Fruit fly (Drosophila melanogaster) whole organism, prepupa: ENCODE measurements around the gene Acbp2.

Experiments
- Blimp-1 ChIP-seq: fragments of 200-800 bp; sonication (Bioruptor generic); optimal IDR thresholded peaks from 3 replicates; lab custom pipeline; 2017; ENCODE audit warnings: missing biosample characterization, missing genetic modification characterization, mild to moderate bottlenecking, moderate library complexity, missing genetic modification reagents
- CG10669 ChIP-seq: fragments of 200-800 bp; sonication (Bioruptor generic); optimal IDR thresholded peaks from 3 replicates; lab custom pipeline; 2018; ENCODE audit warnings: missing biosample characterization, mild to moderate bottlenecking, missing genetic modification characterization, moderate library complexity
- CG11762 ChIP-seq: fragments of 200-800 bp; sonication (Bioruptor generic); optimal IDR thresholded peaks from 3 replicates; lab custom pipeline; 2016; ENCODE audit warnings: missing biosample characterization, missing genetic modification characterization; ENCODE audit not compliant: insufficient read depth
- CG11902 ChIP-seq: fragments of 200-800 bp; sonication (Bioruptor generic); optimal IDR thresholded peaks from 3 replicates; lab custom pipeline; 2016; ENCODE audit warnings: missing biosample characterization, missing genetic modification characterization
- CG15336 ChIP-seq: fragments of 200-800 bp; sonication (Bioruptor generic); IDR thresholded peaks from 2 replicates; pipeline ENCODE4 v1.3.6; 2022; ENCODE audit warnings: missing biosample characterization, missing genetic modification characterization
- CG1621 ChIP-seq: fragments of 200-800 bp; sonication (Bioruptor generic); optimal IDR thresholded peaks from 3 replicates; lab custom pipeline; 2018; ENCODE audit warnings: missing biosample characterization, mild to moderate bottlenecking, missing genetic modification characterization
- CG16779 ChIP-seq: fragments of 200-800 bp; sonication (Bioruptor generic); optimal IDR thresholded peaks from 3 replicates; lab custom pipeline; 2017; ENCODE audit warnings: missing biosample characterization, mild to moderate bottlenecking, missing genetic modification characterization
- CG3032 ChIP-seq: fragments of 200-800 bp; optimal IDR thresholded peaks from 2 replicates; lab custom pipeline; 2019; ENCODE audit warnings: missing biosample characterization, mild to moderate bottlenecking, missing genetic modification characterization, moderate library complexity
- CG31627 ChIP-seq: fragments of 200-800 bp; sonication (Bioruptor generic); optimal IDR thresholded peaks from 3 replicates; lab custom pipeline; 2016; ENCODE audit warnings: missing biosample characterization, missing genetic modification characterization
- CG32006 ChIP-seq: fragments of 200-800 bp; sonication (Bioruptor generic); optimal IDR thresholded peaks from 3 replicates; lab custom pipeline; 2017; ENCODE audit warnings: missing biosample characterization, mild to moderate bottlenecking, missing genetic modification characterization
- CG34406 ChIP-seq: fragments of 200-800 bp; sonication (Bioruptor generic); optimal IDR thresholded peaks from 3 replicates; lab custom pipeline; 2016; ENCODE audit warnings: missing biosample characterization, missing genetic modification characterization
- CG3919 ChIP-seq: fragments of 200-800 bp; sonication (Bioruptor generic); optimal IDR thresholded peaks from 3 replicates; lab custom pipeline; 2016; ENCODE audit warnings: missing biosample characterization, missing genetic modification characterization
- CG4318 ChIP-seq: fragments of 200-800 bp; sonication (Bioruptor generic); optimal IDR thresholded peaks from 3 replicates; lab custom pipeline; 2017; ENCODE audit warnings: missing biosample characterization, mild to moderate bottlenecking, missing genetic modification characterization
- CG6163 ChIP-seq: fragments of 200-800 bp; sonication (Bioruptor generic); IDR thresholded peaks from 3 replicates; pipeline ENCODE4 v1.3.6; 2022; ENCODE audit warnings: missing biosample characterization, missing genetic modification characterization
- CG6276 ChIP-seq: fragments of 200-800 bp; sonication (Bioruptor generic); optimal IDR thresholded peaks from 2 replicates; lab custom pipeline; 2017; ENCODE audit warnings: missing biosample characterization, mild to moderate bottlenecking, missing genetic modification characterization
- CG6792 ChIP-seq: fragments of 200-800 bp; sonication (Bioruptor generic); optimal IDR thresholded peaks from 3 replicates; lab custom pipeline; 2016; ENCODE audit warnings: missing biosample characterization, missing genetic modification characterization
- CG6808 ChIP-seq: fragments of 200-800 bp; sonication (Bioruptor generic); optimal IDR thresholded peaks from 3 replicates; lab custom pipeline; 2017; ENCODE audit warnings: missing biosample characterization, missing genetic modification characterization, mild to moderate bottlenecking, moderate library complexity, missing genetic modification reagents
- CG6854 ChIP-seq: fragments of 200-800 bp; sonication (Bioruptor generic); optimal IDR thresholded peaks from 2 replicates; lab custom pipeline; 2017; ENCODE audit warnings: missing biosample characterization, mild to moderate bottlenecking, missing genetic modification characterization
- CG8119 ChIP-seq: fragments of 200-800 bp; sonication (Bioruptor generic); IDR thresholded peaks from 3 replicates; pipeline ENCODE4 v1.3.6; 2022; ENCODE audit warnings: missing biosample characterization, missing genetic modification characterization
- CG8632 ChIP-seq: fragments of 200-800 bp; sonication (Bioruptor generic); optimal IDR thresholded peaks from 3 replicates; lab custom pipeline; 2016; ENCODE audit warnings: missing biosample characterization, missing genetic modification characterization
- CG9139 ChIP-seq: fragments of 200-800 bp; sonication (Bioruptor generic); optimal IDR thresholded peaks from 3 replicates; lab custom pipeline; 2017; ENCODE audit warnings: missing biosample characterization, mild to moderate bottlenecking, missing genetic modification characterization
- Eip75B ChIP-seq: fragments of 200-800 bp; sonication (Bioruptor generic); optimal IDR thresholded peaks from 3 replicates; lab custom pipeline; 2016; ENCODE audit warnings: missing biosample characterization, missing genetic modification characterization
- Gug ChIP-seq: fragments of 200-800 bp; sonication (Bioruptor generic); IDR thresholded peaks from 2 replicates; pipeline ENCODE4 v1.3.6; 2022; ENCODE audit warnings: missing biosample characterization, missing genetic modification characterization
- Hr38 ChIP-seq: sonication (Bioruptor generic); optimal IDR thresholded peaks from 2 replicates; lab custom pipeline; 2016; ENCODE audit warnings: missing biosample characterization, missing genetic modification characterization
- Hr39 ChIP-seq: fragments of 200-800 bp; sonication (Bioruptor generic); optimal IDR thresholded peaks from 2 replicates; lab custom pipeline; 2016; ENCODE audit warnings: missing biosample characterization, missing genetic modification characterization
- Hr4 ChIP-seq: fragments of 200-800 bp; sonication (Bioruptor generic); optimal IDR thresholded peaks from 3 replicates; lab custom pipeline; 2016; ENCODE audit warnings: missing biosample characterization, missing genetic modification characterization
- Lpt ChIP-seq: fragments of 200-800 bp; sonication (Bioruptor generic); optimal IDR thresholded peaks from 3 replicates; lab custom pipeline; 2016; ENCODE audit warnings: missing biosample characterization, missing genetic modification characterization
- Met ChIP-seq: fragments of 200-800 bp; sonication (Bioruptor generic); optimal IDR thresholded peaks from 3 replicates; lab custom pipeline; 2016; ENCODE audit warnings: missing biosample characterization, missing genetic modification characterization
- OdsH ChIP-seq: fragments of 200-800 bp; sonication (Bioruptor generic); optimal IDR thresholded peaks from 3 replicates; lab custom pipeline; 2016; ENCODE audit warnings: missing biosample characterization, missing genetic modification characterization
- Sox102F ChIP-seq: fragments of 200-800 bp; sonication (Bioruptor generic); optimal IDR thresholded peaks from 2 replicates; lab custom pipeline; 2016; ENCODE audit warnings: missing biosample characterization, mild to moderate bottlenecking, missing genetic modification characterization
- Sox14 ChIP-seq: fragments of 200-800 bp; sonication (Bioruptor generic); optimal IDR thresholded peaks from 3 replicates; lab custom pipeline; 2016; ENCODE audit warnings: missing biosample characterization, missing genetic modification characterization
- Sox15 ChIP-seq: fragments of 200-800 bp; sonication (Bioruptor generic); optimal IDR thresholded peaks from 3 replicates; lab custom pipeline; 2016; ENCODE audit warnings: missing biosample characterization, missing genetic modification characterization
- achi ChIP-seq: fragments of 200-800 bp; sonication (Bioruptor generic); optimal IDR thresholded peaks from 3 replicates; lab custom pipeline; 2016; ENCODE audit warnings: missing biosample characterization, missing genetic modification characterization
- acj6 ChIP-seq: fragments of 200-800 bp; sonication (Bioruptor generic); optimal IDR thresholded peaks from 3 replicates; lab custom pipeline; 2016; ENCODE audit warnings: missing biosample characterization, missing genetic modification characterization
- cyc ChIP-seq: fragments of 200-800 bp; sonication (Bioruptor generic); optimal IDR thresholded peaks from 3 replicates; lab custom pipeline; 2016; ENCODE audit warnings: missing biosample characterization, missing genetic modification characterization
- dac ChIP-seq: fragments of 200-800 bp; sonication (Bioruptor generic); optimal IDR thresholded peaks from 2 replicates; lab custom pipeline; 2017; ENCODE audit warnings: missing biosample characterization, mild to moderate bottlenecking, missing genetic modification characterization
- eg ChIP-seq: fragments of 200-800 bp; sonication (Bioruptor generic); IDR thresholded peaks from 3 replicates; pipeline ENCODE4 v1.3.6; 2022; ENCODE audit warnings: missing biosample characterization, missing genetic modification characterization
- esn ChIP-seq: fragments of 200-800 bp; sonication (Bioruptor generic); optimal IDR thresholded peaks from 2 replicates; lab custom pipeline; 2016; ENCODE audit warnings: missing biosample characterization, mild to moderate bottlenecking, missing genetic modification characterization, moderate library complexity
- fd85E ChIP-seq: fragments of 200-800 bp; sonication (Bioruptor generic); optimal IDR thresholded peaks from 3 replicates; lab custom pipeline; 2016; ENCODE audit warnings: missing biosample characterization, missing genetic modification characterization
- fkh ChIP-seq: fragments of 200-800 bp; sonication (Bioruptor generic); optimal IDR thresholded peaks from 3 replicates; lab custom pipeline; 2017; ENCODE audit warnings: missing biosample characterization, mild to moderate bottlenecking, missing genetic modification characterization, moderate library complexity
- lz ChIP-seq: fragments of 200-800 bp; sonication (Bioruptor generic); optimal IDR thresholded peaks from 3 replicates; lab custom pipeline; 2016; ENCODE audit warnings: missing biosample characterization, missing genetic modification characterization
- net ChIP-seq: fragments of 200-800 bp; sonication (Bioruptor generic); optimal IDR thresholded peaks from 3 replicates; lab custom pipeline; 2016; ENCODE audit warnings: missing biosample characterization, missing genetic modification characterization
- pdm3 ChIP-seq: fragments of 200-800 bp; sonication (Bioruptor generic); optimal IDR thresholded peaks from 3 replicates; lab custom pipeline; 2016; ENCODE audit warnings: missing biosample characterization, missing genetic modification characterization
- salr ChIP-seq, 2 experiments: fragments of 200-800 bp; sonication (Bioruptor generic); optimal IDR thresholded peaks; 3 replicates each; lab custom pipeline; 2016 to 2018; ENCODE audit warnings: missing biosample characterization in 2 of 2, missing genetic modification characterization in 2 of 2, mild to moderate bottlenecking in 1 of 2
- spab ChIP-seq: fragments of 200-800 bp; sonication (Bioruptor generic); optimal IDR thresholded peaks from 2 replicates; lab custom pipeline; 2017; ENCODE audit warnings: missing biosample characterization, mild to moderate bottlenecking, missing genetic modification characterization, missing genetic modification reagents
- svp ChIP-seq: fragments of 200-800 bp; sonication (Bioruptor generic); peaks from one replicate; lab custom pipeline; 2016; ENCODE audit warnings: missing biosample characterization, missing genetic modification characterization
- topi ChIP-seq: fragments of 200-800 bp; sonication (Bioruptor generic); optimal IDR thresholded peaks from 3 replicates; lab custom pipeline; 2016; ENCODE audit warnings: missing biosample characterization, missing genetic modification characterization
- vri ChIP-seq: fragments of 200-800 bp; sonication (Bioruptor generic); optimal IDR thresholded peaks from 3 replicates; lab custom pipeline; 2016; ENCODE audit warnings: missing biosample characterization, mild to moderate bottlenecking, missing genetic modification characterization

The Acbp2 gene

DNA sequence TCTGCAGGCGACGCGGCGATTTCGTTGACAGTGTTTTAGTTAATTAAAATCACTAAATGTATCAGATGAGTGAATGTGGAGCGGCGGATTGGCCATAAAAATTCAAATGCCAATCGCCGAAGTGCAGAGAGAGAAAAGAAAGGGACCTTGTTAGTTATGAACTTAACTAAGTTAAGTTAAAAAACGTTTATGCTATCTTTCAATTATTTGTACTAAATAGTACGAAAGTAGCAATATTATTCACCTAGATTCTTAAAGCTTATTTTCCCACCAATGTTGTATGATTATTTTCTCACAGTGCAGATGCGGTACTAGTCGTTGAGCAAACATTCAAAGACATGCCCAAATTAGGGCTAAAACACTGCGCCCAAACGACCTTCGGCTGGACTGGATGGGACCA is 40.9 kb upstream of the Acbp2 start (continued):
- TF ChIP-seq CG6808 (GFP tag; lab: Kevin White, UChicago) (peak; percentile 22), svp (peak; percentile 72), CG3919 (peak; percentile 77), CG16779 (no peak), vri (GFP tag; lab: Kevin White, UChicago) (no peak), esn (no peak), CG8632 (GFP tag; lab: Kevin White, UChicago) (peak; percentile 26), topi (GFP tag; lab: Kevin White, UChicago) (peak; percentile 26), achi (GFP tag; lab: Kevin White, UChicago) (peak; percentile 39), CG34406 (GFP tag; lab: Kevin White, UChicago) (peak; percentile 24), Hr38 (no peak), spab (GFP tag; lab: Kevin White, UChicago) (peak; percentile 32), Sox15 (GFP tag; lab: Kevin White, UChicago) (no peak), Hr4 (GFP tag; lab: Kevin White, UChicago) (peak; percentile 20), Lpt (no peak), Sox102F (GFP tag; lab: Kevin White, UChicago) (no peak), acj6 (GFP tag; lab: Kevin White, UChicago) (peak; percentile 43), Hr39 (GFP tag; lab: Kevin White, UChicago) (no peak), CG6792 (GFP tag; lab: Kevin White, UChicago) (peak; percentile 34), CG9139 (no peak), pdm3 (GFP tag; lab: Kevin White, UChicago) (peak; percentile 45), dac (GFP tag; lab: Kevin White, UChicago) (no peak), CG15336 (GFP tag; lab: Robert Waterston, UW) (0 out of 2 replicates have a peak, but pooled peaks have one; percentile 30), CG10669 (GFP tag; lab: Kevin White, UChicago) (peak; percentile 44), salr (GFP tag; optimal IDR thresholded peaks at IDR 0.05; lab: Kevin White, UChicago) (no peak), fkh (no peak), lz (GFP tag; lab: Kevin White, UChicago) (no peak), CG4318 (GFP tag; lab: Kevin White, UChicago) (no peak), OdsH (GFP tag; lab: Kevin White, UChicago) (peak; percentile 18), eg (GFP tag; lab: Robert Waterston, UW) (peak; percentile 56; the same call in 1 of the 3 replicates), CG8119 (GFP tag; lab: Robert Waterston, UW) (no peak), Gug (GFP tag; lab: Robert Waterston, UW) (no peak), fd85E (GFP tag; lab: Kevin White, UChicago) (no peak), CG6276 (GFP tag; lab: Kevin White, UChicago) (no peak), net (peak; percentile 13), CG11762 (GFP tag; lab: Kevin White, UChicago) (peak; percentile 43)

DNA sequence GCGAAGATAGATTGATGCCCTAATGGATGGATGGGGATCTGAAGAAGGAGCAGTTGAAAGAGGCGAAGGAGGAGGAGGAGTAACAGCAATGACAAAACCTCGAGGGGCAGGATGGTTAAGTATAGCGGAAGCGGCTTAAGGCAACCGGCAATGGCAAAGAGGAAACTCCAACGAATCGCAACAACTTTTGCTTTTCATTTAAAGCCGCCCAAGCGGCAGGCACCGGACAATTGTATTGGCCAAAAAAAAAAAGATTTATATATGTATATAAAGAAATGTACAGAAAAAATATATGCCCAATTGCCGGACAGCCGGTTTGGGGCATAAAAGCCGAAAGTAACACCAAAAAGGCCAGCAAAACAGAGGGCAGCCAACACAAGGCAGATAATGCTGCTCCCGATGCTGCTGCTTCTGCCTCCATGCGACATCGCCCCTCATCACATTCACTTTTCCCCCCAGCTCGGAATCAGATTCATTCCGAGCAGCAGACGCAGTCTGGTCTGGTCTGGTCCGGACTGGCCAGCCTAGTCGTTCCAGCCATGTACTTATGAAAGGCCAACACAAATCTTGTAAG is 40.2 kb upstream of the Acbp2 start:
- peak; percentile 62 for TF ChIP-seq svp
- peak; percentile 90 for TF ChIP-seq Blimp-1 (GFP tag; lab: Kevin White, UChicago)
- no peak for TF ChIP-seq vri (GFP tag; lab: Kevin White, UChicago)
- TF ChIP-seq CG6854 (GFP tag; lab: Kevin White, UChicago): peak; percentile 0

DNA sequence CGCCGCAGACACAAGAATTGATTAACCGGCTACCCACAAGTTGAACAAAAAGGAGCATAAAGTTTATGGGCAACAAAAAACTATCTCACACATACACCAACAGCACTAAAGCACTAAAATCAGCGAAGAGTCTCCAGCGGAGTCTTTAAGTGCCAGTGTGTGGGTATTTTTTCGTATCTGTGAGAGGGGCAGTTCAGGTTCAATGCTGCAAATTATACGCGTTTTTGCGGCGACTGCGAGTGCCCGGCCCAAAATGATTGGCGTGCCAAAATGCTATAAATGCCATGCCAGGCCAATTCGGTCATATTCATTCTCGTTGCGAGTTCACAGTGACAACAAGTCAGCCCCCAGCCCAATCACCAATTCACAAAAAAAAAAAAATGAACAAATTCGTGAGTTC is 38.8 kb upstream of the Acbp2 start, which contains the start of gene Cpr65Ec:
TSS of gene Cpr65Ec (plus strand) at position 301 of the 400 bp plus-strand sequence.
- no peak for TF ChIP-seq Sox102F (GFP tag; lab: Kevin White, UChicago)
- no peak for TF ChIP-seq CG11902
- no peak for TF ChIP-seq CG32006 (GFP tag; lab: Kevin White, UChicago)
- TF ChIP-seq Met (GFP tag; lab: Kevin White, UChicago): no peak
- no peak for TF ChIP-seq Sox14
- no peak for TF ChIP-seq CG3032 (tag; lab: Kevin White, UChicago)
- TF ChIP-seq CG6792 (GFP tag; lab: Kevin White, UChicago): no peak
- TF ChIP-seq CG31627 (GFP tag; lab: Kevin White, UChicago): no peak
- TF ChIP-seq CG34406 (GFP tag; lab: Kevin White, UChicago): no peak
- no peak for TF ChIP-seq cyc (GFP tag; lab: Kevin White, UChicago)
- no peak for TF ChIP-seq CG1621 (tag; lab: Kevin White, UChicago)
- TF ChIP-seq OdsH (GFP tag; lab: Kevin White, UChicago): no peak
- TF ChIP-seq Sox15 (GFP tag; lab: Kevin White, UChicago): no peak
- no peak for TF ChIP-seq svp
- TF ChIP-seq Eip75B: no peak
- TF ChIP-seq CG6163 (GFP tag; lab: Robert Waterston, UW): no peak
